Fruit fly (Drosophila melanogaster): ENCODE results near the gene CG14451.

dm6 chr3L:22671699-22672276 lies 50.1 kb downstream of the CG14451 start:
- TF ChIP-seq psq (optimal IDR thresholded peaks at IDR 0.05): no peak
- no peak for TF ChIP-seq CG8478 (optimal IDR thresholded peaks at IDR 0.05)
- TF ChIP-seq pan (optimal IDR thresholded peaks at IDR 0.05): no peak
- no peak for TF ChIP-seq Dll (optimal IDR thresholded peaks at IDR 0.05)
- no peak for TF ChIP-seq EcR (GFP tag; optimal IDR thresholded peaks at IDR 0.05)
- no peak for TF ChIP-seq usp (GFP tag; optimal IDR thresholded peaks at IDR 0.05)

Data from whole organism.